Worm (Caenorhabditis elegans) whole organism, L4 larva: ENCODE results near the gene srh-170.

Experiments
- hlh-11 ChIP-seq: fragments of 200-800 bp; sonication (Bioruptor generic); optimal IDR thresholded peaks from 2 replicates; lab custom pipeline; 2018; ENCODE audit warnings: mild to moderate bottlenecking, missing genetic modification characterization, missing compliant biosample characterization
- lin-29 ChIP-seq: fragments of 200-800 bp; sonication (Bioruptor generic); IDR thresholded peaks from 2 replicates; pipeline ENCODE4 v1.3.6; 2022; ENCODE audit warnings: missing genetic modification reagents, missing genetic modification characterization, missing compliant biosample characterization
- nhr-237 ChIP-seq: sonication (generic microtip); optimal IDR thresholded peaks from 2 replicates; lab custom pipeline; 2017; ENCODE audit warnings: missing biosample characterization, missing genetic modification characterization
- php-3 ChIP-seq: fragments of 200-800 bp; sonication (Bioruptor generic); IDR thresholded peaks from 2 replicates; pipeline ENCODE4 v1.3.6; 2022; ENCODE audit warnings: missing genetic modification reagents, missing genetic modification characterization, missing compliant biosample characterization
- ztf-11 ChIP-seq: fragments of 150-350 bp; optimal IDR thresholded peaks from 2 replicates; lab custom pipeline; 2014; ENCODE audit warnings: missing biosample characterization, missing genetic modification characterization

DNA sequence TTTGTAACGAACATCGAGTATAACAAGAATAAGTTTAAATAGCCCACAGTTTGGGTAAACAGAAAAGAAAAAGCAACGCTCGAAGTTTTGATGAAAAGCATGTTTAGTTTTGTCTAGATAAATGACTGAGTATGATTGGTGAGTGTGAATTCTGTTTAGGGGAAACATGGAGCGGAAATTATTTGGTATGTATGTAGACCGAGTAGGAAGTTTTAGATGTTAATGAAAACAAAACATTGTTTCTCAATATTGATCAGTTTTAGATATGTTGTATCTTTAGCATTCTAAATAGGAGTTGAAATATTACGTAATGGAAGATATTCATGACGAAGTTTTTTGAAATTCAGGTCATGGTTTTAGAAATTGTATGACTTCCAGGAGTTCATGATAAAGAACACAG, 24.0 kb upstream of the srh-170 start, which contains the start of gene srbc-63:
- no peak for TF ChIP-seq lin-29 (GFP tag; lab: Robert Waterston, UW)
- no peak for TF ChIP-seq nhr-237 (tag; lab: Kevin White, UChicago)
- TF ChIP-seq ztf-11 (tag; lab: Kevin White, UChicago), result no peak
- TF ChIP-seq php-3 (GFP tag; lab: Robert Waterston, UW), result no peak
- no peak for TF ChIP-seq hlh-11
